Fruit fly (Drosophila melanogaster): ENCODE data around the gene CG18131.

- TF ChIP-seq pan (optimal IDR thresholded peaks at IDR 0.05): no peak
- TF ChIP-seq CG8478 (optimal IDR thresholded peaks at IDR 0.05): no peak
Measured at dm6 chr2L:1498966-1499554, 1.3 kb downstream of the CG18131 start.
